Worm (Caenorhabditis elegans) whole organism, early embryonic: ENCODE data around the gene srsx-6.

Source experiments
- aly-1 ChIP-seq: sonication (generic microtip); optimal IDR thresholded peaks from 2 replicates; lab custom pipeline; 2016; ENCODE audit warnings: missing genetic modification characterization, missing compliant biosample characterization
- ama-1 ChIP-seq: fragments of 150-350 bp; optimal IDR thresholded peaks from 2 replicates; lab custom pipeline; 2014
- ceh-13 ChIP-seq: fragments of 200-800 bp; sonication (Bioruptor generic); optimal IDR thresholded peaks from 2 replicates; lab custom pipeline; 2018; ENCODE audit warnings: mild to moderate bottlenecking, missing genetic modification characterization, missing compliant biosample characterization
- flt-1 ChIP-seq: fragments of 200-800 bp; sonication (Bioruptor generic); IDR thresholded peaks from 2 replicates; pipeline ENCODE4 v1.3.6; 2022; ENCODE audit warnings: missing genetic modification characterization, missing compliant biosample characterization
- sea-1 ChIP-seq: fragments of 200-800 bp; sonication (Bioruptor generic); conservative IDR thresholded peaks from 2 replicates; pipeline ENCODE4 v1.3.6; 2022; ENCODE audit warnings: missing genetic modification characterization, missing compliant biosample characterization
- tra-4 ChIP-seq: sonication (generic microtip); optimal IDR thresholded peaks from 2 replicates; lab custom pipeline; 2017; ENCODE audit warnings: missing genetic modification characterization, missing compliant biosample characterization

DNA sequence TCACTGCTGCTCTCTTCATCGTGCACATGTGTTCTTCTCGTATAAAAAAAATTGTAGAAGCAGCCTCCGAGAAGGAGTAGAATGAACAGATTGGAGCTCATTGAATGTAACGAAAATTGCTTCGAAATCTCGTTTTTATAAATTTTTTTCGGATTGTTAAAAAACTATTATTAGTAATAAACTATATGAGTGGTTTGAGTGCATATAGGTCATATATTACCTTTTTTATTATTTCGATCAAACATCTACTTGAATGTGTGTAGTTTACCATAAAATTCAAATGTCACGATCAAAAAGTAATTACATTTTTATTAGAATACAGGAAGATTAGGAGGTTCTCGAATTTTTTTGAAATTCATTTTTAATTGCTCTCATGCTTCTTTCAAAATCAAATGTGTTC is 26.0 kb downstream of the srsx-6 start, which contains the start of gene clec-216:
- no peak for TF ChIP-seq ceh-13
- TF ChIP-seq sea-1, result no peak
- no peak for TF ChIP-seq flt-1 (GFP tag; lab: Robert Waterston, UW)
- no peak for TF ChIP-seq ama-1 (lab: Kevin White, UChicago)
- TF ChIP-seq tra-4 (tag; lab: Kevin White, UChicago), result no peak
- no peak for TF ChIP-seq aly-1 (tag; lab: Kevin White, UChicago)
